Worm (Caenorhabditis elegans): Measurements from ENCODE around the gene ulp-2.

DNA sequence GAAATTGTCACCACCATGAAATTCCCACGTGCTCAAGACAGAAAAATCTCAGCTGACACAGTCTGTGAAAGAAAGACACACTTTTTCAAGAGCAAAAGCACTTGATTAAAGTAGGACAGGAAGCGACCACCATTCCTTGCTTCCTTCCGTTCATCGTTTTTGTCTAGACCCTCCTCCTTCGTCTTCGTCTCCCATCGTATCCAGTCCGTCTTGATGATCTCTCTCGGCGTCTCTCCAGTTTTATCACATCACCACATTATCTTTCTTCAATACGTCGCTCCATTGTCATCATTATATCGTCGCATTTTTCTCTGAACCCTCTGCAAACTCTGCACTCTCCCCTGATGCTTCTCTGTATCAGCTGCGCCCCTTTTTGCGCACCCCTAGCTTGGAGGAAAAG, 51.5 kb downstream of the ulp-2 start:
- TF ChIP-seq him-1 (tag; optimal IDR thresholded peaks at IDR 0.05) (no peak), dao-5 (tag; optimal IDR thresholded peaks at IDR 0.05) (no peak), W03F9.2 (tag; optimal IDR thresholded peaks at IDR 0.05) (no peak)
